Worm (Caenorhabditis elegans) whole organism, L4 larva: ENCODE results near the gene erp-44.2.

Source experiments
- F26F4.8 ChIP-seq: fragments of 200-800 bp; sonication (Bioruptor generic); conservative IDR thresholded peaks from 2 replicates; pipeline ENCODE4 v1.3.6; 2022; ENCODE audit warnings: missing genetic modification characterization, missing compliant biosample characterization
- Y105C5A.15 ChIP-seq: fragments of 200-800 bp; sonication (Bioruptor generic); IDR thresholded peaks from 2 replicates; pipeline ENCODE4 v1.3.6; 2022; ENCODE audit warnings: missing genetic modification characterization, missing compliant biosample characterization
- Y5F2A.4 ChIP-seq: fragments of 200-800 bp; sonication (Bioruptor generic); optimal IDR thresholded peaks from 2 replicates; lab custom pipeline; 2018; ENCODE audit warnings: mild to moderate bottlenecking, missing genetic modification characterization, missing compliant biosample characterization
- Y75B8A.6 ChIP-seq: fragments of 200-800 bp; sonication (Bioruptor generic); IDR thresholded peaks from 2 replicates; pipeline ENCODE4 v1.3.6; 2022; ENCODE audit warnings: missing genetic modification reagents, missing genetic modification characterization, missing compliant biosample characterization
- ceh-62 ChIP-seq: sonication (generic microtip); optimal IDR thresholded peaks from 2 replicates; lab custom pipeline; 2017; ENCODE audit warnings: missing biosample characterization, missing genetic modification characterization
- ces-1 ChIP-seq: fragments of 150-350 bp; sonication (generic microtip); optimal IDR thresholded peaks from 4 replicates; lab custom pipeline; 2014; ENCODE audit warnings: missing biosample characterization, missing genetic modification reagents, missing genetic modification characterization
- ctbp-1 ChIP-seq: fragments of 200-800 bp; sonication (Bioruptor generic); IDR thresholded peaks from 2 replicates; pipeline ENCODE4 v1.3.6; 2022; ENCODE audit warnings: missing genetic modification reagents, missing genetic modification characterization, missing compliant biosample characterization
- daf-16 ChIP-seq, 3 experiments: sonication (generic microtip); optimal IDR thresholded peaks; 2 replicates each; lab custom pipeline; 2016 to 2017; ENCODE audit warnings: missing genetic modification characterization in 3 of 3, missing genetic modification reagents in 3 of 3, mild to moderate bottlenecking in 2 of 3, missing compliant biosample characterization in 2 of 3, missing biosample characterization in 1 of 3, moderate library complexity in 1 of 3
- daf-8 ChIP-seq: fragments of 200-800 bp; sonication (Bioruptor generic); IDR thresholded peaks from 2 replicates; pipeline ENCODE4 v1.3.6; 2022; ENCODE audit warnings: missing genetic modification characterization, missing compliant biosample characterization
- dmd-6 ChIP-seq: fragments of 200-800 bp; sonication (Bioruptor generic); IDR thresholded peaks from 2 replicates; pipeline ENCODE4 v1.3.6; 2022; ENCODE audit warnings: missing genetic modification reagents, missing genetic modification characterization, missing compliant biosample characterization
- dpl-1 ChIP-seq: fragments of 150-350 bp; optimal IDR thresholded peaks from 2 replicates; lab custom pipeline; 2014; ENCODE audit warnings: missing biosample characterization, missing genetic modification reagents, missing genetic modification characterization
- dve-1 ChIP-seq: sonication (generic microtip); optimal IDR thresholded peaks from 2 replicates; lab custom pipeline; 2017; ENCODE audit warnings: antibody characterized with exemption, mild to moderate bottlenecking, missing genetic modification characterization, missing compliant biosample characterization; ENCODE audit not compliant: insufficient read depth
- egl-43 ChIP-seq: fragments of 200-800 bp; sonication (Bioruptor generic); IDR thresholded peaks from 2 replicates; pipeline ENCODE4 v1.3.6; 2022; ENCODE audit warnings: missing genetic modification reagents, missing genetic modification characterization, missing compliant biosample characterization
- fkh-10 ChIP-seq: fragments of 150-350 bp; optimal IDR thresholded peaks from 2 replicates; lab custom pipeline; 2014; ENCODE audit warnings: missing biosample characterization, missing genetic modification reagents, missing genetic modification characterization
- hlh-11 ChIP-seq: fragments of 200-800 bp; sonication (Bioruptor generic); optimal IDR thresholded peaks from 2 replicates; lab custom pipeline; 2018; ENCODE audit warnings: mild to moderate bottlenecking, missing genetic modification characterization, missing compliant biosample characterization
- hlh-30 ChIP-seq: sonication (generic microtip); optimal IDR thresholded peaks from 2 replicates; lab custom pipeline; 2017; ENCODE audit warnings: antibody characterized with exemption, mild to moderate bottlenecking, missing genetic modification characterization, missing compliant biosample characterization; ENCODE audit not compliant: insufficient read depth
- hmg-1.1 ChIP-seq: fragments of 200-800 bp; sonication (Bioruptor generic); IDR thresholded peaks from 2 replicates; pipeline ENCODE4 v1.3.6; 2022; ENCODE audit warnings: missing genetic modification reagents, missing genetic modification characterization, missing compliant biosample characterization
- lim-7 ChIP-seq: fragments of 200-800 bp; sonication (Bioruptor generic); IDR thresholded peaks from 2 replicates; pipeline ENCODE4 v1.3.6; 2022; ENCODE audit warnings: missing genetic modification characterization, missing compliant biosample characterization
- lin-15B ChIP-seq: fragments of 150-350 bp; sonication (generic microtip); optimal IDR thresholded peaks from 3 replicates; lab custom pipeline; 2014; ENCODE audit warnings: missing biosample characterization, missing genetic modification characterization
- lin-38 ChIP-seq: fragments of 200-800 bp; sonication (Bioruptor generic); IDR thresholded peaks from 2 replicates; pipeline ENCODE4 v1.3.6; 2022; ENCODE audit warnings: missing genetic modification reagents, missing genetic modification characterization, missing compliant biosample characterization
- lsy-2 ChIP-seq, 2 experiments: fragments of 150-350 bp in 1 of 2; sonication (generic microtip) in 1 of 2; optimal IDR thresholded peaks; 2 replicates each; lab custom pipeline; 2014 to 2017; ENCODE audit warnings: missing biosample characterization in 2 of 2, missing genetic modification characterization in 2 of 2
- mdl-1 ChIP-seq, 2 experiments: fragments of 150-350 bp in 1 of 2; sonication (generic microtip) in 1 of 2; optimal IDR thresholded peaks; 2 replicates each; lab custom pipeline; 2014 to 2017; ENCODE audit warnings: missing biosample characterization in 2 of 2, missing genetic modification characterization in 2 of 2
- mdt-29 ChIP-seq: fragments of 200-800 bp; sonication (Bioruptor generic); IDR thresholded peaks from 2 replicates; pipeline ENCODE4 v1.3.6; 2022; ENCODE audit warnings: missing genetic modification reagents, missing genetic modification characterization, missing compliant biosample characterization
- mep-1 ChIP-seq: fragments of 150-350 bp; sonication (generic microtip); optimal IDR thresholded peaks from 3 replicates; lab custom pipeline; 2014; ENCODE audit warnings: missing biosample characterization, missing genetic modification characterization
- mes-2 ChIP-seq: sonication (generic microtip); optimal IDR thresholded peaks from 2 replicates; lab custom pipeline; 2016; ENCODE audit warnings: missing genotype, mild to moderate bottlenecking, missing genetic modification characterization, missing compliant biosample characterization; ENCODE audit not compliant: poor library complexity, severe bottlenecking
- mxl-3 ChIP-seq: fragments of 200-800 bp; sonication (Bioruptor generic); optimal IDR thresholded peaks from 2 replicates; lab custom pipeline; 2018; ENCODE audit warnings: mild to moderate bottlenecking, missing genetic modification characterization, missing compliant biosample characterization
- nhr-102 ChIP-seq: sonication (generic microtip); optimal IDR thresholded peaks from 2 replicates; lab custom pipeline; 2016; ENCODE audit warnings: mild to moderate bottlenecking, missing genetic modification characterization, moderate library complexity, missing compliant biosample characterization
- nhr-11 ChIP-seq: fragments of 150-350 bp; optimal IDR thresholded peaks from 2 replicates; lab custom pipeline; 2014; ENCODE audit warnings: missing biosample characterization, missing genetic modification characterization
- nhr-237 ChIP-seq: sonication (generic microtip); optimal IDR thresholded peaks from 2 replicates; lab custom pipeline; 2017; ENCODE audit warnings: missing biosample characterization, missing genetic modification characterization
- nhr-28 ChIP-seq: fragments of 150-350 bp; optimal IDR thresholded peaks from 2 replicates; lab custom pipeline; 2014; ENCODE audit warnings: missing biosample characterization, missing genetic modification characterization
- nhr-41 ChIP-seq: fragments of 200-800 bp; sonication (Bioruptor generic); IDR thresholded peaks from 2 replicates; pipeline ENCODE4 v1.3.6; 2022; ENCODE audit warnings: missing genetic modification reagents, missing genetic modification characterization, missing compliant biosample characterization
- nhr-42 ChIP-seq: fragments of 200-800 bp; sonication (Bioruptor generic); IDR thresholded peaks from 2 replicates; pipeline ENCODE4 v1.3.6; 2022; ENCODE audit warnings: missing genetic modification characterization, missing compliant biosample characterization
- nhr-76 ChIP-seq: fragments of 150-350 bp; optimal IDR thresholded peaks from 2 replicates; lab custom pipeline; 2014; ENCODE audit warnings: missing biosample characterization, missing genetic modification characterization
- php-3 ChIP-seq: fragments of 200-800 bp; sonication (Bioruptor generic); IDR thresholded peaks from 2 replicates; pipeline ENCODE4 v1.3.6; 2022; ENCODE audit warnings: missing genetic modification reagents, missing genetic modification characterization, missing compliant biosample characterization
- pqm-1 ChIP-seq: sonication (generic microtip); optimal IDR thresholded peaks from 2 replicates; lab custom pipeline; 2017; ENCODE audit warnings: missing biosample characterization, missing genetic modification characterization
- set-16 ChIP-seq: fragments of 200-800 bp; sonication (Bioruptor generic); IDR thresholded peaks from 2 replicates; pipeline ENCODE4 v1.3.6; 2022; ENCODE audit warnings: missing genetic modification reagents, missing genetic modification characterization, missing compliant biosample characterization
- snpc-1.2 ChIP-seq: fragments of 200-800 bp; sonication (Bioruptor generic); IDR thresholded peaks from 2 replicates; pipeline ENCODE4 v1.3.6; 2022; ENCODE audit warnings: missing genetic modification reagents, missing genetic modification characterization, missing compliant biosample characterization
- spr-3 ChIP-seq: fragments of 200-800 bp; sonication (Bioruptor generic); optimal IDR thresholded peaks from 2 replicates; lab custom pipeline; 2018; ENCODE audit warnings: mild to moderate bottlenecking, missing genetic modification characterization, missing compliant biosample characterization
- unc-130 ChIP-seq: sonication (generic microtip); optimal IDR thresholded peaks from 2 replicates; lab custom pipeline; 2016; ENCODE audit warnings: missing genetic modification reagents, missing genetic modification characterization, missing compliant biosample characterization
- unc-62 ChIP-seq, 3 experiments: fragments of 150-350 bp in 1 of 3; sonication (generic microtip); optimal IDR thresholded peaks in 2 of 3; peaks in 1 of 3; 1 replicate in 1 of 3; 2 replicates in 2 of 3; lab custom pipeline; 2014 to 2017; ENCODE audit warnings: missing biosample characterization in 3 of 3, missing genetic modification characterization in 3 of 3, missing genetic modification reagents in 3 of 3, missing genotype in 1 of 3

The erp-44.2 gene

DNA sequence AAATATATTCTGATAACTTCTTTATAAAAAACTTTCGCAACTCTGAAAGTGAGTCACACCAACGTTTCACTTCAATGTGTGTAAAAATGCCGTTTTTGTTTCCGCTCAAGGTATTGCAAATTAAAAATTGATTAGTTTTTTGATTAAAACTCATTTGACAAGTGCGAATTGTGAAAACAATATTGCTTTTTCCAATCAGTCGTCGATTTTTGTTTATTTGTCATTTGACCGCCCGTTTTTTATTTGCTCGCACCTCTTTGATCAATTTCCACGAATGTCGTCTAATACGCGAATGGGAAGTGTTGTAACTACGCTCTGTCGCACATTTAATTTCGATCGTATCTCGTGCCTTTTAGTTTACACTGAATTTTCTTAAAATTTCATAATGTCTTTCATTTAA, 4.3 kb downstream of the erp-44.2 start, which contains the start of gene mvb-12 (continued):
- TF ChIP-seq ceh-62 (no peak), nhr-237 (tag; lab: Kevin White, UChicago) (no peak), mep-1 (tag; lab: Kevin White, UChicago) (no peak), lsy-2 (tag; optimal IDR thresholded peaks at IDR 0.05; lab: Kevin White, UChicago) (peak in 1 of 2 experiments; percentile 49), Y5F2A.4 (no peak), php-3 (no peak), Y105C5A.15 (GFP tag; lab: Robert Waterston, UW) (no peak)

DNA sequence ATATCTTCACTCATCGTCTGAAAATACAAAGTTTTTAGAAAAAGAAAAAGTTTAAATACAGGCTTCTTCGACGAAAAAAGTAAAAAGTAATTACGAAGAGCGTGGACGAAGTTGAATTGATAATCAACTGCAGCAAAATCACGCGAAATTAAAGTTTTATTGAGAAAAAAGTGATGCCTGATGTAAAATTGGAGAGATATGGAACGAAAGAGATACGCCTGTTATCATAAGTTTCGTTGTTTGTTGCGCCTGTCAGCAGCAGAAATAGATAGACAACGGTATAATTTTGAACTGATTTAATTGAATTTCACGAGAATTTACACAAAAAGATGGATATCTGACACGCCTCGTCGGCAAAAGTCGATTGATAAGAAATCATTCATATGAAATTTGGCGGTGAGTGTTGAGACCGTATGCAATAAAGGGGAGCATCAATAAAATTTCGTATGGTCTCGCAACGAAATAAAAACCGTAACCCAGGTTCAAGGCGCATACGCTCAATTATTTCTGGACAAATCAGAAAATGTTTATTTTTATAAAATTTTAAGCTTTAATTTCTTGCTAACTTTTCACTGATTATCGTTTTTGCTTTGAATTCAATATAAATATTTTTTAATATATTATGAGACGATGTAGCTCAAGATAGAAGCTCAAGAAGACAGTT, 5.1 kb downstream of the erp-44.2 start, which contains the start of gene C06A6.4:
TSS of gene C06A6.4 (minus strand) at position 24 of the 664 bp plus-strand sequence.
- TF ChIP-seq nhr-41, result no peak
- TF ChIP-seq hlh-30 (tag; lab: Kevin White, UChicago), result peak; percentile 61
- no peak for TF ChIP-seq daf-8 (GFP tag; lab: Robert Waterston, UW)
- TF ChIP-seq mdt-29 (GFP tag; lab: Robert Waterston, UW), result no peak
- TF ChIP-seq unc-62 (GFP tag; optimal IDR thresholded peaks at IDR 0.05 in 1 of 2; lab: Kevin White, UChicago), result peak in 1 of 2 experiments; percentile 42
- TF ChIP-seq unc-62 (tag; optimal IDR thresholded peaks at IDR 0.05; lab: Kevin White, UChicago), result no peak
- peak; percentile 25 for TF ChIP-seq mxl-3 (GFP tag; lab: Kevin White, UChicago)
- peak; percentile 56 for TF ChIP-seq dve-1
- TF ChIP-seq php-3, result no peak
- TF ChIP-seq pqm-1 (tag; lab: Kevin White, UChicago), result peak; percentile 33
- TF ChIP-seq unc-130 (GFP tag; lab: Kevin White, UChicago), result peak; percentile 12
- no peak for TF ChIP-seq F26F4.8 (GFP tag; lab: Robert Waterston, UW)
- peak; percentile 36 for TF ChIP-seq dmd-6 (GFP tag; lab: Robert Waterston, UW)
- peak; percentile 2 for TF ChIP-seq nhr-28 (tag; lab: Kevin White, UChicago)
- TF ChIP-seq lsy-2 (tag; optimal IDR thresholded peaks at IDR 0.05; lab: Kevin White, UChicago), result peak in 1 of 2 experiments; percentile 27
- no peak for TF ChIP-seq daf-16 (GFP tag; optimal IDR thresholded peaks at IDR 0.05; lab: Kevin White, UChicago)
- peak; percentile 54 for TF ChIP-seq daf-16 (tag; optimal IDR thresholded peaks at IDR 0.05; lab: Kevin White, UChicago)
- TF ChIP-seq hlh-11 (tag; lab: Kevin White, UChicago), result peak; percentile 60
- peak; percentile 11; the same call in 1 of the 2 replicates for TF ChIP-seq lin-38 (GFP tag; lab: Robert Waterston, UW)
- TF ChIP-seq mes-2 (tag; lab: Kevin White, UChicago), result peak; percentile 10
- no peak for TF ChIP-seq nhr-102
- TF ChIP-seq fkh-10 (GFP tag; lab: Kevin White, UChicago), result no peak

DNA sequence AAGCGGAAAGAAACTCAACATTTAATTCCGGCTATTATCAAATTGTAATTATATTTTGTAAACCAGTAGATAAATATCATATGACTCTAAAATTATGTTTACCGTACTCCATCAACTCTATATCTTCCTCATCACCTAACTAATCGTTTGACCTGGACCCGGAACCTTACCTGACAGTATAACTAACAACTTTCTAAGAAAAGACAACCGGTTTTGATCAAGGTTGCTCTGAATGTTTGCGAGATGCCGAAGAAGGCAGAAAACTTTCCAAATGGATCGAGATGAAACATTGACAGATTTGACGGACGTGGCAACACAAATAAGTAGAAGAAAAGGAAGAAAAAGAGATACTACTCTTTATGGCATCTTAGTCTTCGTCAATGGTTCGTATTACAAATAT, 9.8 kb downstream of the erp-44.2 start:
- TF ChIP-seq set-16 (GFP tag; lab: Robert Waterston, UW) (no peak), dpl-1 (GFP tag; lab: Kevin White, UChicago) (no peak), mdl-1 (tag; optimal IDR thresholded peaks at IDR 0.05; lab: Kevin White, UChicago) (no peak), lsy-2 (tag; optimal IDR thresholded peaks at IDR 0.05; lab: Kevin White, UChicago) (no peak)
- TF ChIP-seq, all 104 proteins: peak for 0

DNA sequence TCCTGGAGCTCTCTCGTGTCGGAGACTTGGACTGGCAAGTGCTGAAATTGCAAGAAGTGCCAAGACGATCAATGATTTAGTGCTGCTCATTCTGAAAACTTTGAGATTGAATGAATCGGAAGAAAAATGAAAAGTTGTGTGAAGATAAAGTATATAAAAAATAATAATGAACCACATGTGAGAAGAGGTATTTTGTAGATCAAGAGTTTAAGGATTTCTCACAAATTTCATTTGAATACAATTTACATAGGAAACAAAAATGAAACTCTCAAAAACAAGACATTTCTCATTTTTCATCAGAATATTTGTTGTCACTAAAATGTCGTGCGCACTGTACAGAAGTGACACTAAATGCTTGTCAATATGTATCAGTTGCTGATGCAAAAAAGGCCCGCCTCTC, 12.0 kb downstream of the erp-44.2 start, which contains the start of gene T14A8.2:
TSS of gene T14A8.2 (minus strand) at position 101 of the 400 bp plus-strand sequence.
- no peak for TF ChIP-seq nhr-76
- no peak for TF ChIP-seq mdt-29 (GFP tag; lab: Robert Waterston, UW)
- TF ChIP-seq snpc-1.2 (GFP tag; lab: Robert Waterston, UW), result no peak

DNA sequence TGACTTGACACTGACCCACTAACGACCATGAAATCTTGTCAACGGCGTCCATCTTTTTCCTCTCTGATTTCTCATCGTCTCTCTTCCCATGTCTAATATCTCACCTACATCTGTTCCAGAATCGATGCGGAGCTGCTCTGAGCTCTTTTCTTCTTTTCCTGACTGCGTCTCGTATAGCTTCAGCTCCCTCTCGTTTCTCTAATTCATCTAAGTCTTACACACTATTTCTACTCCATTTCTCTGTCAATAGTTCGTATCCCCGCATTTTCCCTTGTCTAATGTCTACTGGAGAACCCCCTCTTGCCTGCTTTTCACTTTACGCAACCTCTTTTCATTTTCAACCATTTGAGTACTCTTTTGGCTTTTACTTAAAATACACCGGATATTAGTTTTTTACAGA, 16.6 kb downstream of the erp-44.2 start, which contains the start of gene ric-3:
TSS of gene ric-3 (plus strand) at position 400 of the 400 bp plus-strand sequence.
- no peak for TF ChIP-seq Y75B8A.6 (GFP tag; lab: Robert Waterston, UW)
- TF ChIP-seq nhr-42, result no peak
- TF ChIP-seq ctbp-1 (GFP tag; lab: Robert Waterston, UW), result 0 out of 2 replicates have a peak, but pooled peaks have one; percentile 19
- no peak for TF ChIP-seq spr-3 (GFP tag; lab: Kevin White, UChicago)
- TF ChIP-seq hmg-1.1 (GFP tag; lab: Robert Waterston, UW), result peak; percentile 69
- no peak for TF ChIP-seq egl-43 (GFP tag; lab: Robert Waterston, UW)
- no peak for TF ChIP-seq lin-15B (tag; lab: Kevin White, UChicago)
- no peak for TF ChIP-seq lim-7 (GFP tag; lab: Robert Waterston, UW)
- peak in 1 of 2 experiments; percentile 28 for TF ChIP-seq daf-16 (GFP tag; optimal IDR thresholded peaks at IDR 0.05; lab: Kevin White, UChicago)
- no peak for TF ChIP-seq daf-16 (tag; optimal IDR thresholded peaks at IDR 0.05; lab: Kevin White, UChicago)
- TF ChIP-seq nhr-11 (tag; lab: Kevin White, UChicago), result peak; percentile 73
- TF ChIP-seq mdl-1 (tag; optimal IDR thresholded peaks at IDR 0.05; lab: Kevin White, UChicago), result peak in 1 of 2 experiments; percentile 45
- peak; percentile 24 for TF ChIP-seq ces-1 (GFP tag; lab: Kevin White, UChicago)
- TF ChIP-seq dpl-1 (GFP tag; lab: Kevin White, UChicago), result peak; percentile 12
